ENCODE assay signal across 3 fruit fly cellular contexts in the genomic region with DNA sequence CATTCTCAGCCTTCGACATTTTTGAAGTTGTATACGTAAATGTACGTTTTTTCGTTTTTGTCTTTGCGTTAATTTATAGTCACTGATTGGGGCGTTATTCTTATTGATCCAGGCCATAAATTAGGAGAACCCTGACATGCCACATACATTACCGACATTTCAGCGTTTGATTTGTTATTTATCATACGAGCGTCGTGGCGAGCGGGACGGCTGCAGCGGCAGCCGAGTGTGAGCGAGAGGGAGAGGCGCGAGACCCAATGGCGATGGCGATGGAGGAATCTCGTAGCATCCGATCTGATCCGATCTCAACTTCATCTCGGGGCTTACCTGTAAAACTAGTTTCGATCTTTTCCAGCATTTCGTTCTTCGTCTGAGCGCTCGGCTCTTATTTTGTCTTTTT.
A peak's percentile ranks its signal among the peaks of the same experiment; 100 is the strongest.
TF ChIP-seq lines count a peak whose summit lies in the region.

No protein-coding gene starts in this region.

- TF ChIP-seq CTCF in whole organism, embryonic (GFP tag; optimal IDR thresholded peaks at IDR 0.05; lab: Kevin White, UChicago) = no peak

TF ChIP-seq in whole organism, embryonic, 481 proteins besides CTCF, POLR2A, EP300 and RAD21 (continues in another document):
- peak in 1 of 2 experiments; percentile 44 for TF ChIP-seq tll (GFP tag; optimal IDR thresholded peaks at IDR 0.05; lab: Kevin White, UChicago)
- TF ChIP-seq CG12769 (tag; optimal IDR thresholded peaks at IDR 0.05; lab: Kevin White, UChicago) = peak; percentile 31
- peak; percentile 66 for TF ChIP-seq kni (GFP tag; optimal IDR thresholded peaks at IDR 0.05; lab: Kevin White, UChicago)
- peak; percentile 12 for TF ChIP-seq CG15269 (tag; optimal IDR thresholded peaks at IDR 0.05; lab: Kevin White, UChicago)
- peak; percentile 89 for TF ChIP-seq grn (GFP tag; optimal IDR thresholded peaks at IDR 0.05; lab: Kevin White, UChicago)
- TF ChIP-seq chinmo (GFP tag; IDR thresholded peaks at IDR 0.05; lab: Robert Waterston, UW; ENCODE audit: partially characterized antibody) = 0 out of 4 replicates have a peak, but pooled peaks have one; percentile 29
- peak; percentile 16 for TF ChIP-seq zen (tag; optimal IDR thresholded peaks at IDR 0.05; lab: Kevin White, UChicago)
- TF ChIP-seq Nf-YC (tag; optimal IDR thresholded peaks at IDR 0.05; lab: Kevin White, UChicago) = peak; percentile 91
- TF ChIP-seq sens (GFP tag; lab: Kevin White, UChicago) = peak; percentile 59
- TF ChIP-seq cad (GFP tag; optimal IDR thresholded peaks at IDR 0.05; lab: Kevin White, UChicago) = peak; percentile 83
- TF ChIP-seq pzg (GFP tag; optimal IDR thresholded peaks at IDR 0.05; lab: Kevin White, UChicago) = no peak
- TF ChIP-seq CG18262 (tag; optimal IDR thresholded peaks at IDR 0.05; lab: Kevin White, UChicago) = no peak
- TF ChIP-seq abd-A (tag; optimal IDR thresholded peaks at IDR 0.05; lab: Kevin White, UChicago) = peak; percentile 80
- peak; percentile 74 for TF ChIP-seq Elba2 (GFP tag; optimal IDR thresholded peaks at IDR 0.05; lab: Kevin White, UChicago)
- peak; percentile 39 for TF ChIP-seq CG13894 (tag; optimal IDR thresholded peaks at IDR 0.05; lab: Kevin White, UChicago)
- no peak for TF ChIP-seq CG9817 (tag; optimal IDR thresholded peaks at IDR 0.05; lab: Kevin White, UChicago)
- TF ChIP-seq ara (GFP tag; IDR thresholded peaks at IDR 0.05; lab: Robert Waterston, UW) = no peak
- peak; percentile 91 for TF ChIP-seq Deaf1 (tag; optimal IDR thresholded peaks at IDR 0.05; lab: Kevin White, UChicago)
- TF ChIP-seq Nf-YA (GFP tag; IDR thresholded peaks at IDR 0.05; lab: Robert Waterston, UW) = 0 out of 2 replicates have a peak, but pooled peaks have one; percentile 22
- TF ChIP-seq CG2199 (GFP tag; IDR thresholded peaks at IDR 0.05; lab: Robert Waterston, UW) = peak; percentile 71; the same call in 2 of the 3 replicates
- TF ChIP-seq Awh (GFP tag; IDR thresholded peaks at IDR 0.05; lab: Robert Waterston, UW) = peak; percentile 66; the same call in 1 of the 2 replicates
- TF ChIP-seq Nf-YB (GFP tag; optimal IDR thresholded peaks at IDR 0.05; lab: Kevin White, UChicago) = peak; percentile 94
- TF ChIP-seq Med (GFP tag; lab: Kevin White, UChicago) = peak; percentile 21
- TF ChIP-seq oc (tag; optimal IDR thresholded peaks at IDR 0.05; lab: Kevin White, UChicago) = peak; percentile 33
- no peak for TF ChIP-seq CG12299 (tag; optimal IDR thresholded peaks at IDR 0.05; lab: Kevin White, UChicago)
- TF ChIP-seq hth (optimal IDR thresholded peaks at IDR 0.05; lab: Kevin White, UChicago) = peak; percentile 90
- peak; percentile 63 for TF ChIP-seq sd (tag; optimal IDR thresholded peaks at IDR 0.05; lab: Kevin White, UChicago)
- TF ChIP-seq CG1832 (GFP tag; optimal IDR thresholded peaks at IDR 0.05; lab: Kevin White, UChicago) = peak; percentile 79

TF ChIP-seq in whole organism, prepupa, 60 proteins besides CTCF, POLR2A, EP300 and RAD21:
- TF ChIP-seq CG9139 (GFP tag; optimal IDR thresholded peaks at IDR 0.05; lab: Kevin White, UChicago) = peak; percentile 20
- peak in 1 of 2 experiments; percentile 32 for TF ChIP-seq ss (GFP tag; optimal IDR thresholded peaks at IDR 0.05; lab: Kevin White, UChicago)
- no peak for TF ChIP-seq dac (GFP tag; optimal IDR thresholded peaks at IDR 0.05; lab: Kevin White, UChicago)
TF ChIP-seq in whole organism, prepupa: peak in this region for 2.

TF ChIP-seq in whole organism, wandering third instar larva, 38 proteins besides CTCF, POLR2A, EP300 and RAD21:
- TF ChIP-seq pan (optimal IDR thresholded peaks at IDR 0.05; lab: Kevin White, UChicago) (no peak), sage (GFP tag; optimal IDR thresholded peaks at IDR 0.05; lab: Kevin White, UChicago) (peak; percentile 36), foxo (GFP tag; optimal IDR thresholded peaks at IDR 0.05; lab: Kevin White, UChicago) (no peak)
